Worm (Caenorhabditis elegans) whole organism, mixed stage, embryonic: Measurements from ENCODE around the gene dmsr-1.

ENCODE experiments used
- bed-3 ChIP-seq: fragments of 200-800 bp; sonication (Bioruptor generic); optimal IDR thresholded peaks from 3 replicates; lab custom pipeline; 2018; ENCODE audit warnings: mild to moderate bottlenecking, missing genetic modification characterization, moderate library complexity, missing compliant biosample characterization
- ceh-83 ChIP-seq: fragments of 200-800 bp; sonication (Bioruptor generic); optimal IDR thresholded peaks from 2 replicates; lab custom pipeline; 2018; ENCODE audit warnings: mild to moderate bottlenecking, missing genetic modification characterization, missing compliant biosample characterization
- drap-1 ChIP-seq: fragments of 200-800 bp; sonication (Bioruptor generic); optimal IDR thresholded peaks from 3 replicates; lab custom pipeline; 2018; ENCODE audit warnings: mild to moderate bottlenecking, missing genetic modification characterization, missing compliant biosample characterization
- elt-1 ChIP-seq: sonication (generic microtip); optimal IDR thresholded peaks from 2 replicates; lab custom pipeline; 2017; ENCODE audit warnings: missing genetic modification characterization, mild to moderate bottlenecking, missing compliant biosample characterization, antibody characterized with exemption, moderate library complexity, borderline replicate concordance; ENCODE audit not compliant: insufficient read depth
- flh-1 ChIP-seq: fragments of 200-800 bp; sonication (Bioruptor generic); optimal IDR thresholded peaks from 2 replicates; lab custom pipeline; 2018; ENCODE audit warnings: mild to moderate bottlenecking, missing genetic modification characterization, moderate library complexity, missing compliant biosample characterization
- lin-13 ChIP-seq: fragments of 150-350 bp; optimal IDR thresholded peaks from 2 replicates; lab custom pipeline; 2014; ENCODE audit warnings: missing biosample characterization, missing genetic modification characterization
- lin-32 ChIP-seq: fragments of 200-800 bp; sonication (Bioruptor generic); optimal IDR thresholded peaks from 2 replicates; lab custom pipeline; 2018; ENCODE audit warnings: mild to moderate bottlenecking, missing genetic modification characterization, missing compliant biosample characterization
- mep-1 ChIP-seq: fragments of 150-350 bp; optimal IDR thresholded peaks from 2 replicates; lab custom pipeline; 2017; ENCODE audit warnings: missing biosample characterization, missing genetic modification reagents, missing genetic modification characterization, inconsistent platforms
- nhr-237 ChIP-seq: fragments of 150-350 bp; optimal IDR thresholded peaks from 2 replicates; lab custom pipeline; 2014; ENCODE audit warnings: missing biosample characterization, missing genetic modification characterization
- nhr-28 ChIP-seq: fragments of 150-350 bp; optimal IDR thresholded peaks from 2 replicates; lab custom pipeline; 2014; ENCODE audit warnings: missing biosample characterization, missing genetic modification characterization
- unc-39 ChIP-seq: fragments of 150-350 bp; optimal IDR thresholded peaks from 2 replicates; lab custom pipeline; 2014; ENCODE audit warnings: missing biosample characterization, missing genetic modification characterization
- unc-62 ChIP-seq: fragments of 150-350 bp; optimal IDR thresholded peaks from 2 replicates; lab custom pipeline; 2014; ENCODE audit warnings: missing biosample characterization, missing genetic modification reagents, missing genetic modification characterization
- ztf-11 ChIP-seq: fragments of 150-350 bp; optimal IDR thresholded peaks from 2 replicates; lab custom pipeline; 2014; ENCODE audit warnings: missing biosample characterization, missing genetic modification characterization

DNA sequence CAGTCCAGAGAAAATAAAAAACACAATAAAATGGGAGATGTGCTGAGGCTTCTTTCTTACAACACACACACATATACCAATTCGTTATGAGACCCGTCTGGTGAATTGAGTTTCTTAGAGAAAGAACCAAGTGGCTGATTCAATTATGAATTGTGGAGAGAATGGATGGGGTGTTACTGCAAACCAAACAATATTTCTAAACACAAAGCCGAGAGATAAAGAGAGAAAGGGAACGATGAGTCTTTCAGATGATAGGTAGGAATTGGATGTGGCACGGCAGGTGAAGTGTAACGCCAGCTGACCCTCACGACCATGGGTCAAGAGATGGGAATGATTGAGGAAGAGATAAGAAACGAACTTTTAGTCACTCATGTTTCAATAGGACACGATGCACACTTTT, 7.7 kb downstream of the dmsr-1 start, which contains the start of gene mig-17:
- TF ChIP-seq lin-32 (GFP tag; lab: Kevin White, UChicago) (no peak), nhr-237 (tag; lab: Kevin White, UChicago) (no peak), ceh-83 (GFP tag; lab: Kevin White, UChicago) (no peak), lin-13 (tag; lab: Kevin White, UChicago) (no peak), unc-62 (GFP tag; lab: Kevin White, UChicago) (peak; percentile 12), flh-1 (no peak), nhr-28 (no peak), ztf-11 (no peak), elt-1 (tag; lab: Kevin White, UChicago) (no peak), bed-3 (GFP tag; lab: Kevin White, UChicago) (no peak), drap-1 (no peak), mep-1 (tag; lab: Kevin White, UChicago) (no peak), unc-39 (tag; lab: Kevin White, UChicago) (no peak)
